Worm (Caenorhabditis elegans) whole organism, L3 larva: ENCODE measurements around the gene C49A9.3.
"Not testable (repeated sequence)": the region's sequence is repeated elsewhere in the genome, so short reads cannot be mapped to it uniquely, and the experiment has no call there.

ENCODE experiments used
- R02D3.7 ChIP-seq: fragments of 150-350 bp; optimal IDR thresholded peaks from 2 replicates; lab custom pipeline; 2014; ENCODE audit warnings: missing biosample characterization, missing genetic modification characterization
- ZK546.5 ChIP-seq: sonication (generic microtip); optimal IDR thresholded peaks from 2 replicates; lab custom pipeline; 2017; ENCODE audit warnings: missing biosample characterization, missing genetic modification characterization
- aly-2 ChIP-seq: fragments of 150-350 bp; optimal IDR thresholded peaks from 2 replicates; lab custom pipeline; 2014; ENCODE audit warnings: missing biosample characterization, missing genetic modification characterization
- ceh-16 ChIP-seq: sonication (generic microtip); optimal IDR thresholded peaks from 2 replicates; lab custom pipeline; 2017; ENCODE audit warnings: missing biosample characterization, missing genetic modification characterization
- ceh-9 ChIP-seq: sonication (generic microtip); optimal IDR thresholded peaks from 2 replicates; lab custom pipeline; 2018; ENCODE audit warnings: missing biosample characterization, missing genetic modification characterization
- daf-12 ChIP-seq: fragments of 150-350 bp; optimal IDR thresholded peaks from 2 replicates; lab custom pipeline; 2014; ENCODE audit warnings: missing biosample characterization, missing genetic modification reagents, missing genetic modification characterization
- egl-27 ChIP-seq: sonication (generic microtip); optimal IDR thresholded peaks from 4 replicates; lab custom pipeline; 2017; ENCODE audit warnings: missing biosample characterization, missing genetic modification reagents, missing genetic modification characterization
- elt-3 ChIP-seq, 3 experiments: fragments of 150-350 bp in 1 of 3; sonication (generic microtip) in 2 of 3; optimal IDR thresholded peaks; 2 replicates in 2 of 3; 4 replicates in 1 of 3; lab custom pipeline; 2014 to 2017; ENCODE audit warnings: missing biosample characterization in 3 of 3, missing genetic modification characterization in 3 of 3
- eor-1 ChIP-seq, 2 experiments: fragments of 150-350 bp; optimal IDR thresholded peaks; 2 replicates each; lab custom pipeline; 2014 to 2018; ENCODE audit warnings: missing biosample characterization in 2 of 2, missing genetic modification characterization in 2 of 2
- fkh-10 ChIP-seq: sonication (generic microtip); optimal IDR thresholded peaks from 2 replicates; lab custom pipeline; 2017; ENCODE audit warnings: missing biosample characterization, missing genetic modification reagents, missing genetic modification characterization
- fkh-2 ChIP-seq: fragments of 150-350 bp; optimal IDR thresholded peaks from 2 replicates; lab custom pipeline; 2014; ENCODE audit warnings: missing biosample characterization, missing genetic modification reagents, missing genetic modification characterization
- hmg-11 ChIP-seq: sonication (generic microtip); optimal IDR thresholded peaks from 2 replicates; lab custom pipeline; 2016; ENCODE audit warnings: missing genetic modification characterization, missing compliant biosample characterization
- jun-1 ChIP-seq: fragments of 150-350 bp; optimal IDR thresholded peaks from 2 replicates; lab custom pipeline; 2014; ENCODE audit warnings: missing biosample characterization, missing genetic modification reagents, missing genetic modification characterization
- lin-15B ChIP-seq: fragments of 150-350 bp; optimal IDR thresholded peaks from 2 replicates; lab custom pipeline; 2014; ENCODE audit warnings: missing biosample characterization, missing genetic modification characterization
- lin-39 ChIP-seq: fragments of 150-350 bp; optimal IDR thresholded peaks from 2 replicates; lab custom pipeline; 2018; ENCODE audit warnings: missing biosample characterization, missing genetic modification reagents, missing genetic modification characterization
- mml-1 ChIP-seq: fragments of 150-350 bp; sonication (generic microtip); optimal IDR thresholded peaks from 3 replicates; lab custom pipeline; 2014; ENCODE audit warnings: missing biosample characterization, missing genetic modification characterization
- nfya-1 ChIP-seq: sonication (generic microtip); optimal IDR thresholded peaks from 2 replicates; lab custom pipeline; 2017; ENCODE audit warnings: missing genetic modification characterization, mild to moderate bottlenecking, missing compliant biosample characterization, antibody characterized with exemption, moderate library complexity; ENCODE audit not compliant: insufficient read depth
- nhr-11 ChIP-seq: fragments of 150-350 bp; optimal IDR thresholded peaks from 2 replicates; lab custom pipeline; 2014; ENCODE audit warnings: missing biosample characterization, missing genetic modification characterization
- nhr-23 ChIP-seq: fragments of 150-350 bp; optimal IDR thresholded peaks from 2 replicates; lab custom pipeline; 2014; ENCODE audit warnings: missing biosample characterization, missing genetic modification reagents, missing genetic modification characterization
- nhr-237 ChIP-seq: fragments of 150-350 bp; optimal IDR thresholded peaks from 2 replicates; lab custom pipeline; 2014; ENCODE audit warnings: missing biosample characterization, missing genetic modification characterization
- nhr-25 ChIP-seq: sonication (generic microtip); optimal IDR thresholded peaks from 2 replicates; lab custom pipeline; 2017; ENCODE audit warnings: missing biosample characterization, missing genetic modification characterization
- nhr-28 ChIP-seq: fragments of 150-350 bp; optimal IDR thresholded peaks from 2 replicates; lab custom pipeline; 2014; ENCODE audit warnings: missing biosample characterization, missing genetic modification characterization
- nhr-43 ChIP-seq: sonication (generic microtip); optimal IDR thresholded peaks from 2 replicates; lab custom pipeline; 2016; ENCODE audit warnings: mild to moderate bottlenecking, missing genetic modification characterization, missing compliant biosample characterization; ENCODE audit not compliant: poor library complexity, severe bottlenecking
- nhr-67 ChIP-seq: fragments of 150-350 bp; optimal IDR thresholded peaks from 2 replicates; lab custom pipeline; 2014; ENCODE audit warnings: missing biosample characterization, missing genetic modification characterization
- nhr-77 ChIP-seq: fragments of 150-350 bp; optimal IDR thresholded peaks from 2 replicates; lab custom pipeline; 2014; ENCODE audit warnings: missing biosample characterization, missing genetic modification characterization
- pqm-1 ChIP-seq: fragments of 150-350 bp; optimal IDR thresholded peaks from 2 replicates; lab custom pipeline; 2017; ENCODE audit warnings: missing biosample characterization, missing genetic modification characterization, inconsistent platforms
- sea-2 ChIP-seq: fragments of 150-350 bp; sonication (generic microtip); optimal IDR thresholded peaks from 4 replicates; lab custom pipeline; 2014; ENCODE audit warnings: missing biosample characterization, missing genetic modification reagents, missing genetic modification characterization
- snpc-4 ChIP-seq: fragments of 150-350 bp; optimal IDR thresholded peaks from 2 replicates; lab custom pipeline; 2014; ENCODE audit warnings: missing biosample characterization, missing genetic modification characterization
- unc-62 ChIP-seq: fragments of 150-350 bp; sonication (generic microtip); optimal IDR thresholded peaks from 4 replicates; lab custom pipeline; 2014; ENCODE audit warnings: missing biosample characterization, missing genetic modification reagents, missing genetic modification characterization
- zag-1 ChIP-seq: fragments of 150-350 bp; optimal IDR thresholded peaks from 2 replicates; lab custom pipeline; 2014; ENCODE audit warnings: missing biosample characterization, missing genetic modification characterization
- ztf-4 ChIP-seq: fragments of 150-350 bp; optimal IDR thresholded peaks from 2 replicates; lab custom pipeline; 2014; ENCODE audit warnings: missing biosample characterization, missing genetic modification characterization

The C49A9.3 gene

ce11 chrIV:6249591-6249990 is 27.7 kb downstream of the C49A9.3 start, which contains the start of gene F58F9.1:
F58F9.1 (plus strand) TSS chrIV:6249841.
- TF ChIP-seq lin-39 (tag; lab: Kevin White, UChicago) (peak; percentile 36), snpc-4 (tag; lab: Kevin White, UChicago) (no peak), nfya-1 (tag; lab: Kevin White, UChicago) (peak; percentile 19), nhr-237 (tag; lab: Kevin White, UChicago) (no peak), nhr-11 (tag; lab: Kevin White, UChicago) (no peak)

ce11 chrIV:6253000-6253399 is 31.1 kb downstream of the C49A9.3 start, which contains the start of gene T13A10.2:
T13A10.2 (plus strand) TSS chrIV:6253300.
- not testable (repeated sequence) for TF ChIP-seq nhr-67; nhr-77 (tag; lab: Kevin White, UChicago); pqm-1 (tag; lab: Kevin White, UChicago)

- no peak for TF ChIP-seq daf-12 (tag; lab: Kevin White, UChicago)
- no peak for TF ChIP-seq hmg-11 (tag; lab: Kevin White, UChicago)
- no peak for TF ChIP-seq mml-1 (tag; lab: Kevin White, UChicago)
These were observed 32.7 kb downstream of the C49A9.3 start, which contains the start of gene T13A10.64 for ce11 chrIV:6254635-6255034. T13A10.64 (plus strand) TSS chrIV:6254935.

- no peak for TF ChIP-seq nhr-23
- no peak for TF ChIP-seq sea-2 (GFP tag; lab: Kevin White, UChicago)
- TF ChIP-seq nfya-1 (tag; lab: Kevin White, UChicago): no peak
- TF ChIP-seq ZK546.5 (tag; lab: Kevin White, UChicago): no peak
- no peak for TF ChIP-seq egl-27 (tag; lab: Kevin White, UChicago)
These were observed 37.1 kb downstream of the C49A9.3 start for ce11 chrIV:6258967-6259366.

- TF ChIP-seq ceh-16: no peak
- no peak for TF ChIP-seq mml-1 (tag; lab: Kevin White, UChicago)
- TF ChIP-seq nhr-43: no peak
- no peak for TF ChIP-seq fkh-10
- no peak for TF ChIP-seq zag-1
- TF ChIP-seq jun-1: no peak
- no peak for TF ChIP-seq nhr-28 (tag; lab: Kevin White, UChicago)
- TF ChIP-seq pqm-1 (tag; lab: Kevin White, UChicago): no peak
- TF ChIP-seq aly-2 (tag; lab: Kevin White, UChicago): no peak
- TF ChIP-seq ZK546.5 (tag; lab: Kevin White, UChicago): no peak
- no peak for TF ChIP-seq lin-15B (tag; lab: Kevin White, UChicago)
- no peak for TF ChIP-seq R02D3.7 (tag; lab: Kevin White, UChicago)
- TF ChIP-seq elt-3 (tag; optimal IDR thresholded peaks at IDR 0.05; lab: Kevin White, UChicago): no peak
- TF ChIP-seq nhr-11 (tag; lab: Kevin White, UChicago): no peak
- no peak for TF ChIP-seq eor-1 (tag; optimal IDR thresholded peaks at IDR 0.05; lab: Kevin White, UChicago)
- TF ChIP-seq unc-62: no peak
- TF ChIP-seq ztf-4: no peak
- TF ChIP-seq ceh-9 (tag; lab: Kevin White, UChicago): no peak
These were observed 37.8 kb downstream of the C49A9.3 start, which contains the start of gene nlp-16 for ce11 chrIV:6259732-6260131. nlp-16 (minus strand) TSS chrIV:6259832.

ce11 chrIV:6263244-6263643 is 41.4 kb downstream of the C49A9.3 start, which contains the start of gene srv-28:
srv-28 (minus strand) TSS chrIV:6263344.
- TF ChIP-seq sea-2 (GFP tag; lab: Kevin White, UChicago) (no peak), ceh-9 (tag; lab: Kevin White, UChicago) (no peak), fkh-10 (no peak), nhr-11 (tag; lab: Kevin White, UChicago) (no peak), fkh-2 (tag; lab: Kevin White, UChicago) (no peak), nhr-25 (tag; lab: Kevin White, UChicago) (no peak), nhr-23 (no peak)
- TF ChIP-seq, all 47 proteins: peak for 0
